Worm (Caenorhabditis elegans) whole organism, young adult: Measurements from ENCODE around the gene srh-31.
A peak's percentile ranks its signal among the peaks of the same experiment; 100 is the strongest.

ENCODE experiments used
- B0261.1 ChIP-seq: sonication (generic microtip); optimal IDR thresholded peaks from 2 replicates; lab custom pipeline; 2016; ENCODE audit warnings: mild to moderate bottlenecking, missing genetic modification characterization, moderate library complexity, missing compliant biosample characterization
- B0336.3 ChIP-seq: fragments of 200-800 bp; sonication (Bioruptor generic); IDR thresholded peaks from 2 replicates; pipeline ENCODE4 v1.3.6; 2022; ENCODE audit warnings: missing genetic modification characterization, missing compliant biosample characterization
- F23B12.7 ChIP-seq: sonication (generic microtip); optimal IDR thresholded peaks from 2 replicates; lab custom pipeline; 2017; ENCODE audit warnings: missing genetic modification characterization, mild to moderate bottlenecking, missing compliant biosample characterization, antibody characterized with exemption, moderate library complexity; ENCODE audit not compliant: insufficient read depth
- F33H1.4 ChIP-seq: fragments of 200-800 bp; sonication (Bioruptor generic); IDR thresholded peaks from 2 replicates; pipeline ENCODE4 v1.3.6; 2022; ENCODE audit warnings: missing genetic modification reagents, missing genetic modification characterization, missing compliant biosample characterization
- K12H6.12 ChIP-seq: fragments of 200-800 bp; sonication (Bioruptor generic); optimal IDR thresholded peaks from 2 replicates; lab custom pipeline; 2018; ENCODE audit warnings: mild to moderate bottlenecking, missing genetic modification characterization, missing compliant biosample characterization
- T07F8.4 ChIP-seq: sonication (generic microtip); optimal IDR thresholded peaks from 2 replicates; lab custom pipeline; 2016; ENCODE audit warnings: mild to moderate bottlenecking, missing genetic modification characterization, moderate library complexity, missing compliant biosample characterization
- Y53F4B.3 ChIP-seq: fragments of 200-800 bp; sonication (Bioruptor generic); IDR thresholded peaks from 2 replicates; pipeline ENCODE4 v1.3.6; 2022; ENCODE audit warnings: missing genetic modification reagents, missing genetic modification characterization, missing compliant biosample characterization
- Y53G8AR.9 ChIP-seq: fragments of 200-800 bp; sonication (Bioruptor generic); conservative IDR thresholded peaks from 2 replicates; pipeline ENCODE4 v1.3.6; 2022; ENCODE audit warnings: missing genetic modification reagents, missing genetic modification characterization, missing compliant biosample characterization
- Y56A3A.18 ChIP-seq: fragments of 200-800 bp; sonication (Bioruptor generic); IDR thresholded peaks from 2 replicates; pipeline ENCODE4 v1.3.6; 2022; ENCODE audit warnings: missing genetic modification reagents, missing genetic modification characterization, missing compliant biosample characterization
- Y95B8A.8 ChIP-seq: fragments of 200-800 bp; sonication (Bioruptor generic); IDR thresholded peaks from 2 replicates; pipeline ENCODE4 v1.3.6; 2022; ENCODE audit warnings: missing genetic modification reagents, missing genetic modification characterization, missing compliant biosample characterization
- attf-3 ChIP-seq: fragments of 200-800 bp; sonication (Bioruptor generic); conservative IDR thresholded peaks from 2 replicates; pipeline ENCODE4 v1.3.6; 2022; ENCODE audit warnings: missing genetic modification reagents, missing genetic modification characterization, missing compliant biosample characterization
- attf-5 ChIP-seq: fragments of 200-800 bp; sonication (Bioruptor generic); optimal IDR thresholded peaks from 2 replicates; lab custom pipeline; 2018; ENCODE audit warnings: mild to moderate bottlenecking, missing genetic modification characterization, missing compliant biosample characterization
- attf-6 ChIP-seq: fragments of 200-800 bp; sonication (Bioruptor generic); IDR thresholded peaks from 2 replicates; pipeline ENCODE4 v1.3.6; 2022; ENCODE audit warnings: missing genetic modification reagents, missing genetic modification characterization, missing compliant biosample characterization
- bed-2 ChIP-seq: fragments of 200-800 bp; sonication (Bioruptor generic); IDR thresholded peaks from 2 replicates; pipeline ENCODE4 v1.3.6; 2022; ENCODE audit warnings: missing genetic modification reagents, missing genetic modification characterization, missing compliant biosample characterization
- ceh-100 ChIP-seq: fragments of 200-800 bp; sonication (Bioruptor generic); IDR thresholded peaks from 2 replicates; pipeline ENCODE4 v1.3.6; 2022; ENCODE audit warnings: missing genetic modification reagents, missing genetic modification characterization, missing compliant biosample characterization
- ceh-27 ChIP-seq: fragments of 200-800 bp; sonication (Bioruptor generic); optimal IDR thresholded peaks from 2 replicates; lab custom pipeline; 2018; ENCODE audit warnings: mild to moderate bottlenecking, missing genetic modification characterization, moderate library complexity, missing compliant biosample characterization
- ceh-40 ChIP-seq: fragments of 200-800 bp; sonication (Bioruptor generic); IDR thresholded peaks from 2 replicates; pipeline ENCODE4 v1.3.6; 2022; ENCODE audit warnings: missing genetic modification characterization, missing compliant biosample characterization
- chd-7 ChIP-seq: sonication (generic microtip); optimal IDR thresholded peaks from 2 replicates; lab custom pipeline; 2016; ENCODE audit warnings: mild to moderate bottlenecking, missing genetic modification characterization, moderate library complexity, missing compliant biosample characterization
- die-1 ChIP-seq: sonication (generic microtip); optimal IDR thresholded peaks from 2 replicates; lab custom pipeline; 2016; ENCODE audit warnings: missing genotype, mild to moderate bottlenecking, missing genetic modification characterization, missing compliant biosample characterization
- dox-1 ChIP-seq: fragments of 200-800 bp; sonication (Bioruptor generic); IDR thresholded peaks from 2 replicates; pipeline ENCODE4 v1.3.6; 2022; ENCODE audit warnings: missing genetic modification reagents, missing genetic modification characterization, missing compliant biosample characterization
- dpff-1 ChIP-seq: sonication (generic microtip); optimal IDR thresholded peaks from 2 replicates; lab custom pipeline; 2017; ENCODE audit warnings: mild to moderate bottlenecking, missing genetic modification characterization, missing compliant biosample characterization
- efl-1 ChIP-seq: fragments of 150-350 bp; optimal IDR thresholded peaks from 2 replicates; lab custom pipeline; 2014; ENCODE audit warnings: missing biosample characterization, missing genetic modification reagents, missing genetic modification characterization
- egrh-3 ChIP-seq: fragments of 200-800 bp; sonication (Bioruptor generic); IDR thresholded peaks from 2 replicates; pipeline ENCODE4 v1.3.6; 2022; ENCODE audit warnings: missing genetic modification reagents, missing genetic modification characterization, missing compliant biosample characterization
- ets-4 ChIP-seq: fragments of 200-800 bp; sonication (Bioruptor generic); optimal IDR thresholded peaks from 2 replicates; lab custom pipeline; 2018; ENCODE audit warnings: mild to moderate bottlenecking, missing genetic modification characterization, missing compliant biosample characterization
- him-1 ChIP-seq: sonication (generic microtip); optimal IDR thresholded peaks from 2 replicates; lab custom pipeline; 2016; ENCODE audit warnings: missing genotype, missing genetic modification reagents, missing genetic modification characterization, missing compliant biosample characterization
- hlh-26 ChIP-seq: fragments of 200-800 bp; sonication (Bioruptor generic); conservative IDR thresholded peaks from 2 replicates; pipeline ENCODE4 v1.3.6; 2022; ENCODE audit warnings: missing genetic modification reagents, missing genetic modification characterization, missing compliant biosample characterization
- hmg-1.2 ChIP-seq: fragments of 200-800 bp; sonication (Bioruptor generic); IDR thresholded peaks from 2 replicates; pipeline ENCODE4 v1.3.6; 2022; ENCODE audit warnings: missing genetic modification reagents, missing genetic modification characterization, missing compliant biosample characterization
- lag-1 ChIP-seq: fragments of 200-800 bp; sonication (Bioruptor generic); IDR thresholded peaks from 2 replicates; pipeline ENCODE4 v1.3.6; 2022; ENCODE audit warnings: missing genetic modification reagents, missing genetic modification characterization, missing compliant biosample characterization
- lin-26 ChIP-seq: fragments of 200-800 bp; sonication (Bioruptor generic); IDR thresholded peaks from 2 replicates; pipeline ENCODE4 v1.3.6; 2022; ENCODE audit warnings: missing genetic modification reagents, missing genetic modification characterization, missing compliant biosample characterization
- lin-54 ChIP-seq: fragments of 200-800 bp; sonication (Bioruptor generic); optimal IDR thresholded peaks from 2 replicates; lab custom pipeline; 2018; ENCODE audit warnings: mild to moderate bottlenecking, missing genetic modification characterization, missing compliant biosample characterization
- madf-10 ChIP-seq: sonication (generic microtip); optimal IDR thresholded peaks from 2 replicates; lab custom pipeline; 2016; ENCODE audit warnings: mild to moderate bottlenecking, missing genetic modification characterization, missing compliant biosample characterization
- mes-4 ChIP-seq: sonication (generic microtip); optimal IDR thresholded peaks from 2 replicates; lab custom pipeline; 2016; ENCODE audit warnings: missing genotype, missing genetic modification characterization, missing compliant biosample characterization
- nfya-1 ChIP-seq: sonication (generic microtip); optimal IDR thresholded peaks from 2 replicates; lab custom pipeline; 2017; ENCODE audit warnings: antibody characterized with exemption, missing compliant biosample characterization, missing genetic modification characterization, borderline replicate concordance; ENCODE audit not compliant: insufficient read depth
- nhr-179 ChIP-seq: sonication (generic microtip); optimal IDR thresholded peaks from 2 replicates; lab custom pipeline; 2016; ENCODE audit warnings: mild to moderate bottlenecking, missing genetic modification characterization, missing compliant biosample characterization
- nhr-90 ChIP-seq: sonication (generic microtip); optimal IDR thresholded peaks from 2 replicates; lab custom pipeline; 2016; ENCODE audit warnings: missing genotype, mild to moderate bottlenecking, missing genetic modification characterization, missing compliant biosample characterization
- pha-4 ChIP-seq: fragments of 150-350 bp; sonication (generic microtip); optimal IDR thresholded peaks from 2 replicates; lab custom pipeline; 2014; ENCODE audit warnings: missing biosample characterization, missing genetic modification reagents, missing genetic modification characterization
- rcor-1 ChIP-seq: fragments of 200-800 bp; sonication (Bioruptor generic); IDR thresholded peaks from 2 replicates; pipeline ENCODE4 v1.3.6; 2022; ENCODE audit warnings: missing genetic modification reagents, missing genetic modification characterization, missing compliant biosample characterization
- rec-8 ChIP-seq, 2 experiments: sonication (generic microtip); optimal IDR thresholded peaks; 2 replicates each; lab custom pipeline; 2016; ENCODE audit warnings: mild to moderate bottlenecking in 2 of 2, missing genetic modification characterization in 2 of 2, missing genetic modification reagents in 2 of 2, missing genotype in 2 of 2, missing biosample characterization in 1 of 2, missing compliant biosample characterization in 1 of 2, moderate library complexity in 1 of 2
- rpc-1 ChIP-seq, 2 experiments: fragments of 150-350 bp in 1 of 2; sonication (generic microtip) in 1 of 2; optimal IDR thresholded peaks; 2 replicates each; lab custom pipeline; 2014 to 2018; ENCODE audit warnings: missing biosample characterization in 1 of 2, missing genetic modification characterization in 1 of 2, missing genetic modification reagents in 1 of 2, missing genotype in 1 of 2
- somi-1 ChIP-seq: fragments of 200-800 bp; sonication (Bioruptor generic); optimal IDR thresholded peaks from 2 replicates; lab custom pipeline; 2018; ENCODE audit warnings: mild to moderate bottlenecking, missing genetic modification characterization, missing compliant biosample characterization
- sptf-2 ChIP-seq: fragments of 200-800 bp; sonication (Bioruptor generic); optimal IDR thresholded peaks from 2 replicates; lab custom pipeline; 2018; ENCODE audit warnings: mild to moderate bottlenecking, missing genetic modification characterization, missing compliant biosample characterization
- tbp1 ChIP-seq: fragments of 200-800 bp; sonication (Bioruptor generic); optimal IDR thresholded peaks from 2 replicates; lab custom pipeline; 2018; ENCODE audit warnings: mild to moderate bottlenecking, missing genetic modification characterization, missing compliant biosample characterization
- tlf-1 ChIP-seq: fragments of 200-800 bp; sonication (Bioruptor generic); optimal IDR thresholded peaks from 2 replicates; lab custom pipeline; 2018; ENCODE audit warnings: mild to moderate bottlenecking, missing genetic modification characterization, missing compliant biosample characterization
- unc-62 ChIP-seq: fragments of 150-350 bp; optimal IDR thresholded peaks from 2 replicates; lab custom pipeline; 2014; ENCODE audit warnings: missing biosample characterization, missing genetic modification reagents, missing genetic modification characterization
- xnd-1 ChIP-seq: sonication (generic microtip); optimal IDR thresholded peaks from 2 replicates; lab custom pipeline; 2016; ENCODE audit warnings: missing genotype, missing genetic modification reagents, missing genetic modification characterization, missing compliant biosample characterization
- ztf-22 ChIP-seq: fragments of 200-800 bp; sonication (Bioruptor generic); optimal IDR thresholded peaks from 2 replicates; lab custom pipeline; 2018; ENCODE audit warnings: mild to moderate bottlenecking, missing genetic modification characterization, moderate library complexity, missing compliant biosample characterization
- ztf-26 ChIP-seq: sonication (generic microtip); optimal IDR thresholded peaks from 2 replicates; lab custom pipeline; 2017; ENCODE audit warnings: missing genetic modification characterization, missing compliant biosample characterization
- ztf-3 ChIP-seq: fragments of 200-800 bp; sonication (Bioruptor generic); optimal IDR thresholded peaks from 2 replicates; lab custom pipeline; 2018; ENCODE audit warnings: mild to moderate bottlenecking, missing genetic modification characterization, missing compliant biosample characterization

The srh-31 gene

DNA sequence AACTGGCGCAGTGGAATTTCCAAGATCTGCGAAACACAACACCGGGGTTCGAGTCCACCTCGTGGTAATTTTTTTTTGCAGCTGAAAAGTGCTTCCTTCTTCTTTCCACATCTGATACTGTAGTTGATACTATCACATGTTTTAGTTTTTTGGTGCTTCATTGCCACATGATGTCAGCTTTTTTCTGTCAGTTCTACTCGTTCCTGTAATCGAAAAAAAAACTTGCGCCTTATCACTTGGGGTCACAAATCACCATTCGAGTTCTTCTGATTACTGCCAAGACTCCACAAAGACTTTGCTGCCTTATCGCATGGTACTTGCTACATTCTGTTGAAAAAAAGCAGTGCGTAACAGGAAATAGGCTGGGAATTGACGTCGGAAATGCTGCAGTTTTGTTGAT, 14.6 kb downstream of the srh-31 start (continued):
- TF ChIP-seq K12H6.12 (tag; lab: Kevin White, UChicago) (no peak), chd-7 (tag; lab: Kevin White, UChicago) (no peak), ztf-26 (tag; lab: Kevin White, UChicago) (peak; percentile 15), ceh-27 (GFP tag; lab: Kevin White, UChicago) (no peak), ceh-100 (GFP tag; lab: Robert Waterston, UW) (no peak), lag-1 (GFP tag; lab: Robert Waterston, UW) (no peak), xnd-1 (tag; lab: Kevin White, UChicago) (no peak), tlf-1 (GFP tag; lab: Kevin White, UChicago) (no peak), attf-5 (GFP tag; lab: Kevin White, UChicago) (peak; percentile 12), unc-62 (GFP tag; lab: Kevin White, UChicago) (peak; percentile 67), efl-1 (GFP tag; lab: Kevin White, UChicago) (no peak), F33H1.4 (GFP tag; lab: Robert Waterston, UW) (no peak), tbp1 (GFP tag; lab: Kevin White, UChicago) (peak; percentile 40), madf-10 (tag; lab: Kevin White, UChicago) (peak; percentile 20), ztf-22 (peak; percentile 83), ztf-3 (no peak), bed-2 (no peak), hmg-1.2 (no peak), rpc-1 (optimal IDR thresholded peaks at IDR 0.05; lab: Kevin White, UChicago) (no peak), rpc-1 (tag; optimal IDR thresholded peaks at IDR 0.05; lab: Kevin White, UChicago) (no peak), Y53G8AR.9 (no peak), attf-3 (GFP tag; lab: Robert Waterston, UW) (no peak)
- TF ChIP-seq, all 124 proteins: peak for 19

DNA sequence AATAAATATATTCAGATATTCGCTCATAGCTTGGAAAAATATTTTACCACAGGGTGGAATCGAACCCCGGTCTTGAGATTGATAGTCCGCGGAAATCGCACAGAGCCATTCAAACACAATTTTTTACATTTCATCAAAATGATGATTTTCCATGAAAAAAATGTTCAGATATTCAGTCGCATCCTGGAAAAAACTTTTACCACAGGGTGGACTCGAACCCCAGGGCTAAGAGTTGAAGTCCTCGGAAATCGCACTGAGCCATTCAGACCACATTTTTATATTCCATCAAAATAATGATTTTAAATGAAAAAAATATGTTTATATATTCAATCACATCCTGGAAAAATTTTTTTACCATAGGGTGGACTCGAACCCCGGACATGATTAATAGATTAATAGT, 15.4 kb downstream of the srh-31 start:
- no peak for TF ChIP-seq dpff-1 (tag; lab: Kevin White, UChicago)
- no peak for TF ChIP-seq nhr-90
- TF ChIP-seq ztf-26 (tag; lab: Kevin White, UChicago), result no peak
- TF ChIP-seq lin-26 (GFP tag; lab: Robert Waterston, UW), result peak; percentile 57; the same call in 1 of the 2 replicates
- TF ChIP-seq tbp1 (GFP tag; lab: Kevin White, UChicago), result peak; percentile 72
- TF ChIP-seq efl-1 (GFP tag; lab: Kevin White, UChicago), result no peak
- no peak for TF ChIP-seq tlf-1 (GFP tag; lab: Kevin White, UChicago)
- TF ChIP-seq hlh-26 (GFP tag; lab: Robert Waterston, UW), result no peak
- no peak for TF ChIP-seq T07F8.4 (tag; lab: Kevin White, UChicago)
- no peak for TF ChIP-seq K12H6.12 (tag; lab: Kevin White, UChicago)
- TF ChIP-seq ceh-40, result no peak
- TF ChIP-seq ets-4 (GFP tag; lab: Kevin White, UChicago), result no peak
- 0 out of 2 replicates have a peak, but pooled peaks have one; percentile 38 for TF ChIP-seq attf-6 (GFP tag; lab: Robert Waterston, UW)
- no peak for TF ChIP-seq him-1 (tag; lab: Kevin White, UChicago)
- TF ChIP-seq dox-1 (GFP tag; lab: Robert Waterston, UW), result no peak
- TF ChIP-seq pha-4 (tag; lab: Kevin White, UChicago), result no peak
- TF ChIP-seq mes-4 (tag; lab: Kevin White, UChicago), result no peak
- no peak for TF ChIP-seq somi-1 (GFP tag; lab: Kevin White, UChicago)
- no peak for TF ChIP-seq egrh-3 (GFP tag; lab: Robert Waterston, UW)
- no peak for TF ChIP-seq Y95B8A.8 (GFP tag; lab: Robert Waterston, UW)
- TF ChIP-seq sptf-2 (GFP tag; lab: Kevin White, UChicago), result no peak
- TF ChIP-seq B0261.1 (tag; lab: Kevin White, UChicago), result peak; percentile 46
- no peak for TF ChIP-seq lin-54 (GFP tag; lab: Kevin White, UChicago)
- TF ChIP-seq nfya-1 (tag; lab: Kevin White, UChicago), result no peak
- no peak for TF ChIP-seq Y56A3A.18 (GFP tag; lab: Robert Waterston, UW)
- TF ChIP-seq rcor-1 (GFP tag; lab: Robert Waterston, UW), result no peak
- no peak for TF ChIP-seq unc-62 (GFP tag; lab: Kevin White, UChicago)
- TF ChIP-seq Y53F4B.3 (GFP tag; lab: Robert Waterston, UW), result no peak
- TF ChIP-seq rec-8 (tag; optimal IDR thresholded peaks at IDR 0.05; lab: Kevin White, UChicago), result no peak
- no peak for TF ChIP-seq nhr-179 (tag; lab: Kevin White, UChicago)
- no peak for TF ChIP-seq F23B12.7 (tag; lab: Kevin White, UChicago)
- TF ChIP-seq die-1, result no peak
- no peak for TF ChIP-seq B0336.3 (GFP tag; lab: Robert Waterston, UW)
